Worm (Caenorhabditis elegans): ENCODE results near the gene T01H3.3.

- TF ChIP-seq nhr-237 (tag; optimal IDR thresholded peaks at IDR 0.05) (no peak), unc-39 (tag; optimal IDR thresholded peaks at IDR 0.05) (no peak), ztf-11 (tag; optimal IDR thresholded peaks at IDR 0.05) (no peak), ces-1 (GFP tag; optimal IDR thresholded peaks at IDR 0.05) (no peak), pha-4 (tag; optimal IDR thresholded peaks at IDR 0.05) (no peak), unc-62 (GFP tag; optimal IDR thresholded peaks at IDR 0.05) (no peak), sptf-1 (tag; optimal IDR thresholded peaks at IDR 0.05) (no peak), sem-2 (GFP tag; optimal IDR thresholded peaks at IDR 0.05) (no peak), nhr-28 (tag; optimal IDR thresholded peaks at IDR 0.05) (no peak), mab-5 (tag; optimal IDR thresholded peaks at IDR 0.05) (no peak)
These were observed 20.0 kb downstream of the T01H3.3 start, which contains the start of gene T09A5.5 for ce11 chrII:7853679-7854078.

Data from whole organism, mixed stage, embryonic.